Fruit fly (Drosophila melanogaster) whole organism, embryonic: ENCODE data around the gene CG6567.
A peak's percentile ranks its signal among the peaks of the same experiment; 100 is the strongest.

Experiments
- Abd-B ChIP-seq: fragments of 200-800 bp; sonication (Bioruptor generic); optimal IDR thresholded peaks from 2 replicates; lab custom pipeline; 2018; ENCODE audit warnings: missing biosample characterization, mild to moderate bottlenecking, missing genetic modification characterization, moderate library complexity
- Adf1 ChIP-seq: fragments of 200-800 bp; sonication (Bioruptor generic); IDR thresholded peaks from 2 replicates; pipeline ENCODE4 v1.3.6; 2022; ENCODE audit warnings: missing biosample characterization, missing genetic modification characterization
- Bdp1 ChIP-seq: fragments of 200-800 bp; sonication (Bioruptor generic); optimal IDR thresholded peaks from 3 replicates; lab custom pipeline; 2016; ENCODE audit warnings: missing biosample characterization, missing genetic modification characterization
- Blimp-1 ChIP-seq: fragments of 200-800 bp; sonication (Bioruptor generic); optimal IDR thresholded peaks from 3 replicates; lab custom pipeline; 2018; ENCODE audit warnings: missing biosample characterization, missing genetic modification characterization, mild to moderate bottlenecking, moderate library complexity, missing genetic modification reagents
- CG12104 ChIP-seq: fragments of 200-800 bp; sonication (Bioruptor generic); optimal IDR thresholded peaks from 3 replicates; lab custom pipeline; 2016; ENCODE audit warnings: missing biosample characterization, missing genetic modification characterization
- CG12155 ChIP-seq: fragments of 200-800 bp; sonication (Bioruptor generic); optimal IDR thresholded peaks from 3 replicates; lab custom pipeline; 2016; ENCODE audit warnings: missing biosample characterization, missing genetic modification characterization
- CG12236 ChIP-seq: fragments of 200-800 bp; sonication (Bioruptor generic); optimal IDR thresholded peaks from 2 replicates; lab custom pipeline; 2016; ENCODE audit warnings: missing biosample characterization, missing genetic modification characterization
- CG13894 ChIP-seq: fragments of 200-800 bp; sonication (Bioruptor generic); optimal IDR thresholded peaks from 3 replicates; lab custom pipeline; 2018; ENCODE audit warnings: missing biosample characterization, mild to moderate bottlenecking, missing genetic modification characterization, moderate library complexity
- CG14667 ChIP-seq: fragments of 200-800 bp; sonication (Bioruptor generic); IDR thresholded peaks from 2 replicates; pipeline ENCODE4 v1.3.6; 2022; ENCODE audit warnings: missing biosample characterization, missing genetic modification characterization
- CG15601 ChIP-seq: fragments of 200-800 bp; sonication (Bioruptor generic); optimal IDR thresholded peaks from 3 replicates; lab custom pipeline; 2019; ENCODE audit warnings: missing biosample characterization, mild to moderate bottlenecking, missing genetic modification characterization, moderate library complexity
- CG1602 ChIP-seq: fragments of 200-800 bp; sonication (Bioruptor generic); optimal IDR thresholded peaks from 3 replicates; lab custom pipeline; 2016; ENCODE audit warnings: missing biosample characterization, missing genetic modification characterization
- CG17359 ChIP-seq: fragments of 200-800 bp; sonication (Bioruptor generic); optimal IDR thresholded peaks from 3 replicates; lab custom pipeline; 2018; ENCODE audit warnings: missing biosample characterization, mild to moderate bottlenecking, missing genetic modification characterization, moderate library complexity
- CG18599 ChIP-seq: fragments of 200-800 bp; sonication (Bioruptor generic); optimal IDR thresholded peaks from 3 replicates; lab custom pipeline; 2017; ENCODE audit warnings: missing biosample characterization, missing genetic modification characterization, mild to moderate bottlenecking, moderate library complexity, missing genetic modification reagents
- CG2116 ChIP-seq: fragments of 200-800 bp; sonication (Bioruptor generic); optimal IDR thresholded peaks from 3 replicates; lab custom pipeline; 2018; ENCODE audit warnings: missing biosample characterization, mild to moderate bottlenecking, missing genetic modification characterization
- CG2712 ChIP-seq: fragments of 200-800 bp; optimal IDR thresholded peaks from 3 replicates; lab custom pipeline; 2019; ENCODE audit warnings: missing biosample characterization, mild to moderate bottlenecking, missing genetic modification characterization, moderate library complexity
- CG3065 ChIP-seq: fragments of 200-800 bp; sonication (Bioruptor generic); optimal IDR thresholded peaks from 2 replicates; lab custom pipeline; 2016; ENCODE audit warnings: missing biosample characterization, missing genetic modification characterization
- CG31224 ChIP-seq: fragments of 200-800 bp; sonication (Bioruptor generic); IDR thresholded peaks from 2 replicates; pipeline ENCODE4 v1.3.6; 2022; ENCODE audit warnings: missing biosample characterization, missing genetic modification characterization
- CG31365 ChIP-seq: fragments of 200-800 bp; sonication (Bioruptor generic); optimal IDR thresholded peaks from 2 replicates; lab custom pipeline; 2018; ENCODE audit warnings: missing biosample characterization, mild to moderate bottlenecking, missing genetic modification characterization
- CG4820 ChIP-seq: fragments of 200-800 bp; sonication (Bioruptor generic); optimal IDR thresholded peaks from 3 replicates; lab custom pipeline; 2016; ENCODE audit warnings: missing biosample characterization, missing genetic modification characterization
- CG7357 ChIP-seq: fragments of 200-800 bp; sonication (Bioruptor generic); IDR thresholded peaks from 3 replicates; pipeline ENCODE4 v1.3.6; 2022; ENCODE audit warnings: missing biosample characterization, missing genetic modification characterization
- CG8281 ChIP-seq: fragments of 200-800 bp; sonication (Bioruptor generic); optimal IDR thresholded peaks from 2 replicates; lab custom pipeline; 2018; ENCODE audit warnings: missing biosample characterization, mild to moderate bottlenecking, missing genetic modification characterization, moderate library complexity
- CG8388 ChIP-seq: fragments of 200-800 bp; sonication (Bioruptor generic); optimal IDR thresholded peaks from 2 replicates; lab custom pipeline; 2019; ENCODE audit warnings: missing biosample characterization, mild to moderate bottlenecking, missing genetic modification characterization, moderate library complexity
- CG9727 ChIP-seq: fragments of 200-800 bp; sonication (Bioruptor generic); optimal IDR thresholded peaks from 3 replicates; lab custom pipeline; 2017; ENCODE audit warnings: missing biosample characterization, mild to moderate bottlenecking, missing genetic modification characterization
- CoRest ChIP-seq: fragments of 200-800 bp; sonication (Bioruptor generic); optimal IDR thresholded peaks from 3 replicates; lab custom pipeline; 2018; ENCODE audit warnings: missing biosample characterization, mild to moderate bottlenecking, missing genetic modification characterization, moderate library complexity
- D ChIP-seq, 2 experiments: fragments of 200-800 bp in 1 of 2; fragments of >200 bp in 1 of 2; sonication (Bioruptor generic) in 1 of 2; optimal IDR thresholded peaks; 2 replicates in 1 of 2; 3 replicates in 1 of 2; lab custom pipeline; 2017; ENCODE audit warnings: mild to moderate bottlenecking in 1 of 2, missing biosample characterization in 1 of 2, missing genetic modification characterization in 1 of 2, missing genetic modification reagents in 1 of 2
- D19B ChIP-seq: fragments of 200-800 bp; sonication (Bioruptor generic); optimal IDR thresholded peaks from 2 replicates; lab custom pipeline; 2017; ENCODE audit warnings: missing biosample characterization, mild to moderate bottlenecking, missing genetic modification characterization
- Dp ChIP-seq: fragments of 200-800 bp; sonication (Bioruptor generic); optimal IDR thresholded peaks from 2 replicates; lab custom pipeline; 2018; ENCODE audit warnings: missing biosample characterization, mild to moderate bottlenecking, missing genetic modification characterization, moderate library complexity
- Dref ChIP-seq: fragments of 200-800 bp; sonication (Bioruptor generic); IDR thresholded peaks from 2 replicates; pipeline ENCODE4 v1.3.6; 2022; ENCODE audit warnings: missing biosample characterization, missing genetic modification characterization
- Fer1 ChIP-seq: fragments of 200-800 bp; sonication (Bioruptor generic); optimal IDR thresholded peaks from 2 replicates; lab custom pipeline; 2017; ENCODE audit warnings: missing biosample characterization, mild to moderate bottlenecking, missing genetic modification characterization
- Hey ChIP-seq: fragments of 200-800 bp; sonication (Bioruptor generic); optimal IDR thresholded peaks from 3 replicates; lab custom pipeline; 2018; ENCODE audit warnings: missing biosample characterization, mild to moderate bottlenecking, missing genetic modification characterization
- Hr51 ChIP-seq, 2 experiments: fragments of 200-800 bp; sonication (Bioruptor generic); optimal IDR thresholded peaks; 2 replicates in 1 of 2; 3 replicates in 1 of 2; lab custom pipeline; 2016 to 2018; ENCODE audit warnings: missing biosample characterization in 2 of 2, missing genetic modification characterization in 2 of 2, mild to moderate bottlenecking in 1 of 2, moderate library complexity in 1 of 2
- Myb ChIP-seq: fragments of 200-800 bp; sonication (Bioruptor generic); optimal IDR thresholded peaks from 2 replicates; lab custom pipeline; 2016; ENCODE audit warnings: missing biosample characterization, missing genetic modification characterization
- PHDP ChIP-seq: fragments of 200-800 bp; sonication (Bioruptor generic); optimal IDR thresholded peaks from 3 replicates; lab custom pipeline; 2018; ENCODE audit warnings: missing biosample characterization, mild to moderate bottlenecking, missing genetic modification characterization, moderate library complexity
- Rfx ChIP-seq: fragments of 200-800 bp; sonication (Bioruptor generic); IDR thresholded peaks from 2 replicates; pipeline ENCODE4 v1.3.6; 2022; ENCODE audit warnings: missing biosample characterization, missing genetic modification characterization
- bbx ChIP-seq: fragments of 200-800 bp; sonication (Bioruptor generic); IDR thresholded peaks from 2 replicates; pipeline ENCODE4 v1.3.6; 2022; ENCODE audit warnings: missing biosample characterization, missing genetic modification characterization; ENCODE audit not compliant: partially characterized antibody
- cad ChIP-seq: fragments of >200 bp; optimal IDR thresholded peaks from 2 replicates; lab custom pipeline; 2017; ENCODE audit warnings: missing biosample characterization, missing genetic modification characterization
- cas ChIP-seq: fragments of 200-800 bp; sonication (Bioruptor generic); IDR thresholded peaks from 2 replicates; pipeline ENCODE4 v1.3.6; 2022; ENCODE audit warnings: missing biosample characterization, missing genetic modification characterization
- dpn ChIP-seq, 2 experiments: fragments of 200-800 bp; sonication (Bioruptor generic); optimal IDR thresholded peaks; 3 replicates each; lab custom pipeline; 2016; ENCODE audit warnings: missing biosample characterization in 2 of 2, missing genetic modification characterization in 2 of 2
- ewg ChIP-seq: fragments of 200-800 bp; sonication (Bioruptor generic); optimal IDR thresholded peaks from 3 replicates; lab custom pipeline; 2017; ENCODE audit warnings: mild to moderate bottlenecking, missing biosample characterization, missing genetic modification reagents, missing genetic modification characterization
- fd64A ChIP-seq: fragments of 200-800 bp; sonication (Bioruptor generic); optimal IDR thresholded peaks from 3 replicates; lab custom pipeline; 2018; ENCODE audit warnings: missing biosample characterization, mild to moderate bottlenecking, missing genetic modification characterization
- gt ChIP-seq: fragments of 200-800 bp; sonication (Bioruptor generic); IDR thresholded peaks from 2 replicates; pipeline ENCODE4 v1.3.6; 2022; ENCODE audit warnings: missing biosample characterization, missing genetic modification characterization
- mam ChIP-seq: fragments of 200-800 bp; sonication (Bioruptor generic); optimal IDR thresholded peaks from 3 replicates; lab custom pipeline; 2016; ENCODE audit warnings: missing biosample characterization, missing genetic modification characterization
- nau ChIP-seq: fragments of 200-800 bp; sonication (Bioruptor generic); optimal IDR thresholded peaks from 3 replicates; lab custom pipeline; 2017; ENCODE audit warnings: missing biosample characterization, mild to moderate bottlenecking, missing genetic modification characterization, missing genetic modification reagents
- pita ChIP-seq: fragments of 200-800 bp; sonication (Bioruptor generic); optimal IDR thresholded peaks from 2 replicates; lab custom pipeline; 2017; ENCODE audit warnings: missing biosample characterization, mild to moderate bottlenecking, missing genetic modification characterization
- psq ChIP-seq: fragments of 200-800 bp; sonication (Bioruptor generic); optimal IDR thresholded peaks from 2 replicates; lab custom pipeline; 2017; ENCODE audit warnings: missing biosample characterization, missing genetic modification characterization
- pzg ChIP-seq: fragments of 200-800 bp; sonication (Bioruptor generic); optimal IDR thresholded peaks from 3 replicates; lab custom pipeline; 2018; ENCODE audit warnings: missing biosample characterization, mild to moderate bottlenecking, missing genetic modification characterization, moderate library complexity
- shn ChIP-seq: fragments of 200-800 bp; sonication (Bioruptor generic); optimal IDR thresholded peaks from 3 replicates; lab custom pipeline; 2016; ENCODE audit warnings: missing biosample characterization, missing genetic modification characterization
- wor ChIP-seq: fragments of 200-800 bp; sonication (Bioruptor generic); IDR thresholded peaks from 2 replicates; pipeline ENCODE4 v1.3.6; 2022; ENCODE audit warnings: missing biosample characterization, missing genetic modification characterization

CG6567 gene

dm6 chr3R:10886462-10887315 is 32.4 kb upstream of the CG6567 start (continued):
- TF ChIP-seq dpn (GFP tag; optimal IDR thresholded peaks at IDR 0.05; lab: Kevin White, UChicago), result peak; percentile 78 to 89
- TF ChIP-seq pzg (GFP tag; lab: Kevin White, UChicago), result no peak
- TF ChIP-seq CG15601 (tag; lab: Kevin White, UChicago), result peak; percentile 84
- peak; percentile 59 for TF ChIP-seq Hey
- TF ChIP-seq PHDP, result peak; percentile 95
- TF ChIP-seq shn, result peak; percentile 74
- TF ChIP-seq Myb (GFP tag; lab: Kevin White, UChicago), result peak; percentile 58
- peak; percentile 79 for TF ChIP-seq nau (GFP tag; lab: Kevin White, UChicago)
- TF ChIP-seq Hr51 (GFP tag; optimal IDR thresholded peaks at IDR 0.05; lab: Kevin White, UChicago), result peak; percentile 78 to 93
- no peak for TF ChIP-seq pita (GFP tag; lab: Kevin White, UChicago)
- peak; percentile 84 for TF ChIP-seq CG31224 (GFP tag; lab: Robert Waterston, UW)
- peak; percentile 75 for TF ChIP-seq CG14667 (GFP tag; lab: Robert Waterston, UW)
- peak; percentile 60 for TF ChIP-seq Bdp1 (GFP tag; lab: Kevin White, UChicago)
- peak; percentile 95 for TF ChIP-seq CoRest (tag; lab: Kevin White, UChicago)
- peak; percentile 69 for TF ChIP-seq CG8281
- peak; percentile 56; the same call in 1 of the 2 replicates for TF ChIP-seq gt (GFP tag; lab: Robert Waterston, UW)
- peak; percentile 89 for TF ChIP-seq CG9727 (GFP tag; lab: Kevin White, UChicago)
- TF ChIP-seq Blimp-1, result peak; percentile 85
- TF ChIP-seq psq (GFP tag; lab: Kevin White, UChicago), result peak; percentile 62
- peak; percentile 74 for TF ChIP-seq CG7357 (GFP tag; lab: Robert Waterston, UW)
- TF ChIP-seq wor, result peak; percentile 87
- TF ChIP-seq CG2116 (GFP tag; lab: Kevin White, UChicago), result peak; percentile 47
- TF ChIP-seq D (optimal IDR thresholded peaks at IDR 0.05; lab: Kevin White, UChicago), result no peak
- TF ChIP-seq D (GFP tag; optimal IDR thresholded peaks at IDR 0.05; lab: Kevin White, UChicago), result peak; percentile 81
- peak; percentile 81 for TF ChIP-seq Abd-B
- peak; percentile 85 for TF ChIP-seq CG2712 (tag; lab: Kevin White, UChicago)
- peak; percentile 97 for TF ChIP-seq CG18599 (GFP tag; lab: Kevin White, UChicago)
- peak; percentile 88 for TF ChIP-seq CG17359 (tag; lab: Kevin White, UChicago)
- TF ChIP-seq CG31365 (tag; lab: Kevin White, UChicago), result peak; percentile 12
- no peak for TF ChIP-seq CG3065 (GFP tag; lab: Kevin White, UChicago)
- TF ChIP-seq CG8388, result peak; percentile 84
- no peak for TF ChIP-seq fd64A (GFP tag; lab: Kevin White, UChicago)
- TF ChIP-seq cas (GFP tag; lab: Robert Waterston, UW), result peak; percentile 75
- peak; percentile 91 for TF ChIP-seq mam (GFP tag; lab: Kevin White, UChicago)
- TF ChIP-seq Dref (GFP tag; lab: Robert Waterston, UW), result no peak
- peak; percentile 73 for TF ChIP-seq D19B (GFP tag; lab: Kevin White, UChicago)
- peak; percentile 70 for TF ChIP-seq CG12236 (GFP tag; lab: Kevin White, UChicago)
- TF ChIP-seq Adf1 (GFP tag; lab: Robert Waterston, UW), result peak; percentile 74
- TF ChIP-seq CG1602, result peak; percentile 83
- peak; percentile 94 for TF ChIP-seq CG13894 (tag; lab: Kevin White, UChicago)
- peak; percentile 92 for TF ChIP-seq Rfx (GFP tag; lab: Robert Waterston, UW)
- no peak for TF ChIP-seq bbx (GFP tag; lab: Robert Waterston, UW)
- peak; percentile 85 for TF ChIP-seq CG12155 (GFP tag; lab: Kevin White, UChicago)
- peak; percentile 87 for TF ChIP-seq CG12104 (GFP tag; lab: Kevin White, UChicago)
- peak; percentile 85 for TF ChIP-seq ewg
- TF ChIP-seq CG4820 (GFP tag; lab: Kevin White, UChicago), result peak; percentile 79
- TF ChIP-seq Fer1 (GFP tag; lab: Kevin White, UChicago), result peak; percentile 97
- no peak for TF ChIP-seq Dp (GFP tag; lab: Kevin White, UChicago)
- no peak for TF ChIP-seq cad
